Worm (Caenorhabditis elegans) whole organism, late embryonic: Measurements from ENCODE around the gene C40H5.2.

ENCODE experiments used
- T23F11.4 ChIP-seq: fragments of 200-800 bp; sonication (Bioruptor generic); optimal IDR thresholded peaks from 2 replicates; lab custom pipeline; 2018; ENCODE audit warnings: mild to moderate bottlenecking, missing genetic modification characterization, missing compliant biosample characterization
- ama-1 ChIP-seq: fragments of 150-350 bp; optimal IDR thresholded peaks from 2 replicates; lab custom pipeline; 2014
- ceh-48 ChIP-seq: sonication (generic microtip); optimal IDR thresholded peaks from 2 replicates; lab custom pipeline; 2016; ENCODE audit warnings: missing genetic modification characterization, inconsistent platforms, missing compliant biosample characterization
- ets-4 ChIP-seq: sonication (generic microtip); optimal IDR thresholded peaks from 2 replicates; lab custom pipeline; 2016; ENCODE audit warnings: missing genetic modification characterization, missing compliant biosample characterization
- mec-3 ChIP-seq: sonication (generic microtip); optimal IDR thresholded peaks from 2 replicates; lab custom pipeline; 2016; ENCODE audit warnings: borderline replicate concordance, missing genetic modification characterization, missing compliant biosample characterization
- pax-1 ChIP-seq: fragments of 150-350 bp; optimal IDR thresholded peaks from 2 replicates; lab custom pipeline; 2014; ENCODE audit warnings: missing biosample characterization, missing genetic modification characterization
- rnt-1 ChIP-seq: sonication (generic microtip); optimal IDR thresholded peaks from 2 replicates; lab custom pipeline; 2016; ENCODE audit warnings: missing genetic modification characterization, missing compliant biosample characterization
- ztf-16 ChIP-seq: sonication (generic microtip); optimal IDR thresholded peaks from 2 replicates; lab custom pipeline; 2017; ENCODE audit warnings: missing genetic modification characterization, missing compliant biosample characterization

- TF ChIP-seq ets-4 (tag; lab: Kevin White, UChicago) = no peak
- TF ChIP-seq ceh-48 = no peak
- no peak for TF ChIP-seq pax-1
- TF ChIP-seq T23F11.4 (GFP tag; lab: Kevin White, UChicago) = no peak
- no peak for TF ChIP-seq mec-3
- TF ChIP-seq ama-1 (lab: Kevin White, UChicago) = no peak
- TF ChIP-seq ztf-16 (tag; lab: Kevin White, UChicago) = no peak
- no peak for TF ChIP-seq rnt-1 (tag; lab: Kevin White, UChicago)
These were observed 7.3 kb downstream of the C40H5.2 start for ce11 chrX:11753155-11753554.
